Fruit fly (Drosophila melanogaster): Measurements from ENCODE around the gene spartin.
A peak's percentile ranks its signal among the peaks of the same experiment; 100 is the strongest.

Gene spartin

DNA sequence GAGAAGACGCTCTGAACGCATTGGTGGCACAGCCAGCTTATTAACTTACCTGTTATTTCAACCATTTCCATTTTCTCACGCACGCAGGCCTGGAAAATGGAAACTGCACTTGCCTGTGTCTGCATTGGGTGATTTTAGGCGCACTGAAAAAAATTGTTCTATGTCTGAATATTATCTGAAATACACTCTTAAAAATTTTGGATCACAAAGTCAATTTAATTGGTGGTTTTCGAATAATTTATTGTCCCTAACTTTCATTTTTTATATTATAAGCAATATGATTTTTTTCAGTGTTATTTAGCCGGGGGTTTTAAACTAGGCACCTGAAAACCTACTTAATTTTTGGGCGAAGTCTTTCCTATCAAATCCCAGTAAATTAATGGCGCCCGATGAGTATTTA lies 8.5 kb downstream of the spartin start (continued):
- TF ChIP-seq ssp (GFP tag; IDR thresholded peaks at IDR 0.05): peak; percentile 54
- no peak for TF ChIP-seq h (optimal IDR thresholded peaks at IDR 0.05)
- TF ChIP-seq CG42726 (GFP tag; IDR thresholded peaks at IDR 0.05; ENCODE audit: partially characterized antibody): no peak
- TF ChIP-seq wek (GFP tag; optimal IDR thresholded peaks at IDR 0.05): no peak
- peak; percentile 46; the same call in 1 of the 2 replicates for TF ChIP-seq dati (GFP tag; IDR thresholded peaks at IDR 0.05)
- peak; percentile 94 for TF ChIP-seq sens (GFP tag)
- peak; percentile 65 for TF ChIP-seq Nf-YA (GFP tag; IDR thresholded peaks at IDR 0.05)
- TF ChIP-seq corto (GFP tag; optimal IDR thresholded peaks at IDR 0.05): no peak
- peak; percentile 92 for TF ChIP-seq CG10959 (GFP tag; IDR thresholded peaks at IDR 0.05)
- TF ChIP-seq tna (GFP tag; IDR thresholded peaks at IDR 0.05; ENCODE audit: partially characterized antibody): no peak
- TF ChIP-seq zen (tag; optimal IDR thresholded peaks at IDR 0.05): peak; percentile 97
- peak; percentile 39 for TF ChIP-seq CG15479 (GFP tag; optimal IDR thresholded peaks at IDR 0.05)
- TF ChIP-seq CG5180 (GFP tag; optimal IDR thresholded peaks at IDR 0.05): peak; percentile 67
- peak; percentile 48 for TF ChIP-seq Hmr (GFP tag; optimal IDR thresholded peaks at IDR 0.05)
- TF ChIP-seq CG34224 (GFP tag; IDR thresholded peaks at IDR 0.05; ENCODE audit: partially characterized antibody): no peak
- peak; percentile 49 for TF ChIP-seq Atf3 (GFP tag; optimal IDR thresholded peaks at IDR 0.05)
- TF ChIP-seq CG15269 (tag; optimal IDR thresholded peaks at IDR 0.05): peak; percentile 62
- TF ChIP-seq ash1 (GFP tag; optimal IDR thresholded peaks at IDR 0.05): no peak
- peak; percentile 40 for TF ChIP-seq maf-S (GFP tag; optimal IDR thresholded peaks at IDR 0.05)
- TF ChIP-seq gsb-n (tag; optimal IDR thresholded peaks at IDR 0.05): peak; percentile 81
- TF ChIP-seq Rx (GFP tag; IDR thresholded peaks at IDR 0.05): peak; percentile 72
- TF ChIP-seq CG14710 (tag; optimal IDR thresholded peaks at IDR 0.05): peak; percentile 93
- TF ChIP-seq CG14050 (GFP tag; IDR thresholded peaks at IDR 0.05): peak; percentile 58
- peak; percentile 58 for TF ChIP-seq BtbVII (GFP tag; optimal IDR thresholded peaks at IDR 0.05)
- TF ChIP-seq CG31441 (GFP tag; IDR thresholded peaks at IDR 0.05): peak; percentile 95
- peak; percentile 93 for TF ChIP-seq CG7271 (tag; optimal IDR thresholded peaks at IDR 0.05)
- peak; percentile 87 for TF ChIP-seq CG4820 (GFP tag; optimal IDR thresholded peaks at IDR 0.05)
- no peak for TF ChIP-seq CG6791 (GFP tag; IDR thresholded peaks at IDR 0.05; ENCODE audit: partially characterized antibody)
- peak; percentile 10 for TF ChIP-seq fd64A (GFP tag; optimal IDR thresholded peaks at IDR 0.05)
- peak; percentile 77 for TF ChIP-seq ranshi (GFP tag; IDR thresholded peaks at IDR 0.05)
- peak; percentile 72 for TF ChIP-seq CG4730 (GFP tag; IDR thresholded peaks at IDR 0.05)
- peak; percentile 56 for TF ChIP-seq Xbp1 (GFP tag; optimal IDR thresholded peaks at IDR 0.05)
- peak; percentile 72 for TF ChIP-seq Oli (tag; optimal IDR thresholded peaks at IDR 0.05)
- TF ChIP-seq CG2120 (GFP tag; optimal IDR thresholded peaks at IDR 0.05): peak; percentile 51
- TF ChIP-seq CG6654 (GFP tag; optimal IDR thresholded peaks at IDR 0.05): peak; percentile 50
- TF ChIP-seq zfh1 (GFP tag; IDR thresholded peaks at IDR 0.05): peak; percentile 93
- peak; percentile 60 for TF ChIP-seq vfl (GFP tag; optimal IDR thresholded peaks at IDR 0.05)
- peak; percentile 38 for TF ChIP-seq CG12104 (GFP tag; optimal IDR thresholded peaks at IDR 0.05)
- peak; percentile 80 for TF ChIP-seq Sox100B (GFP tag; optimal IDR thresholded peaks at IDR 0.05)
- TF ChIP-seq CG31224 (GFP tag; IDR thresholded peaks at IDR 0.05): peak; percentile 51; the same call in 1 of the 2 replicates
- TF ChIP-seq pb (GFP tag; optimal IDR thresholded peaks at IDR 0.05): peak; percentile 51
- peak; percentile 39 for TF ChIP-seq slp2 (GFP tag; optimal IDR thresholded peaks at IDR 0.05)
- peak; percentile 73 for TF ChIP-seq Six4 (GFP tag; optimal IDR thresholded peaks at IDR 0.05)
- peak; percentile 35; the same call in 1 of the 2 replicates for TF ChIP-seq Atf6 (GFP tag; IDR thresholded peaks at IDR 0.05)
- TF ChIP-seq CG13775 (GFP tag; optimal IDR thresholded peaks at IDR 0.05): peak; percentile 41
- TF ChIP-seq Rfx (GFP tag; IDR thresholded peaks at IDR 0.05): peak; percentile 62
- no peak for TF ChIP-seq CG10543 (GFP tag; optimal IDR thresholded peaks at IDR 0.05)
- no peak for TF ChIP-seq crol (GFP tag; IDR thresholded peaks at IDR 0.05)
- TF ChIP-seq Taf1 (GFP tag; IDR thresholded peaks at IDR 0.05): 0 out of 2 replicates have a peak, but pooled peaks have one; percentile 10
- TF ChIP-seq eve (GFP tag; optimal IDR thresholded peaks at IDR 0.05): peak; percentile 29 to 85
- peak; percentile 77 for TF ChIP-seq CG18599 (GFP tag; optimal IDR thresholded peaks at IDR 0.05)

Data from whole organism, embryonic.